Worm (Caenorhabditis elegans): ENCODE results near the gene fbxa-114.

The fbxa-114 gene

ce11 chrV:20234439-20234838 lies 33.0 kb downstream of the fbxa-114 start:
- no peak for TF ChIP-seq madf-5 (GFP tag; IDR thresholded peaks at IDR 0.05)
- TF ChIP-seq lsy-2 (tag; optimal IDR thresholded peaks at IDR 0.05): no peak
- TF ChIP-seq arid-1 (GFP tag; conservative IDR thresholded peaks at IDR 0.05): 0 out of 2 replicates have a peak, but pooled peaks have one; percentile 25
- TF ChIP-seq daf-8 (GFP tag; IDR thresholded peaks at IDR 0.05): no peak
- TF ChIP-seq F44E2.7 (GFP tag; IDR thresholded peaks at IDR 0.05): peak; percentile 72; the same call in 1 of the 2 replicates
- 0 out of 2 replicates have a peak, but pooled peaks have one; percentile 34 for TF ChIP-seq lin-1 (GFP tag; IDR thresholded peaks at IDR 0.05)
- TF ChIP-seq php-3 (GFP tag; IDR thresholded peaks at IDR 0.05): 0 out of 2 replicates have a peak, but pooled peaks have one; percentile 30
- TF ChIP-seq mxl-3 (GFP tag; optimal IDR thresholded peaks at IDR 0.05): no peak
- TF ChIP-seq F26F4.8 (GFP tag; conservative IDR thresholded peaks at IDR 0.05): 0 out of 2 replicates have a peak, but pooled peaks have one; percentile 15
- no peak for TF ChIP-seq unc-62 (GFP tag; optimal IDR thresholded peaks at IDR 0.05 in 1 of 2)
- no peak for TF ChIP-seq unc-62 (tag; optimal IDR thresholded peaks at IDR 0.05)
- TF ChIP-seq rbr-2 (tag; optimal IDR thresholded peaks at IDR 0.05): no peak
- TF ChIP-seq Y75B8A.6 (GFP tag; IDR thresholded peaks at IDR 0.05): no peak

ce11 chrV:20235231-20235630 lies 33.8 kb downstream of the fbxa-114 start:
- no peak for TF ChIP-seq dmd-9 (GFP tag; IDR thresholded peaks at IDR 0.05)
- TF ChIP-seq Y75B8A.6 (GFP tag; IDR thresholded peaks at IDR 0.05): no peak
- TF ChIP-seq egl-43 (GFP tag; IDR thresholded peaks at IDR 0.05): no peak
- TF ChIP-seq ama-1 (optimal IDR thresholded peaks at IDR 0.05): no peak
- TF ChIP-seq mep-1 (tag; optimal IDR thresholded peaks at IDR 0.05): no peak
- TF ChIP-seq T26A8.4 (GFP tag; IDR thresholded peaks at IDR 0.05): no peak
- TF ChIP-seq ztf-7 (tag; optimal IDR thresholded peaks at IDR 0.05): no peak

- TF ChIP-seq ZK546.5 (tag; optimal IDR thresholded peaks at IDR 0.05) (no peak), aha-1 (tag) (peak; percentile 93)
Measured at ce11 chrV:20237429-20237828, 36.0 kb downstream of the fbxa-114 start, which contains the start of gene sld-5. Gene sld-5 (minus strand): TSS chrV:20237745.

ce11 chrV:20241243-20241862 lies 39.9 kb downstream of the fbxa-114 start:
- TF ChIP-seq daf-12 (tag; optimal IDR thresholded peaks at IDR 0.05) (no peak), sdz-12 (GFP tag; optimal IDR thresholded peaks at IDR 0.05) (no peak), unc-62 (GFP tag; optimal IDR thresholded peaks at IDR 0.05 in 1 of 2) (peak in 1 of 2 experiments; percentile 18), unc-62 (tag; optimal IDR thresholded peaks at IDR 0.05) (no peak), set-16 (GFP tag; IDR thresholded peaks at IDR 0.05) (peak; percentile 97), lim-7 (GFP tag; IDR thresholded peaks at IDR 0.05) (no peak), F44E2.7 (GFP tag; IDR thresholded peaks at IDR 0.05) (peak; percentile 66; the same call in 1 of the 2 replicates), snpc-4 (tag; optimal IDR thresholded peaks at IDR 0.05) (no peak), lin-13 (GFP tag; optimal IDR thresholded peaks at IDR 0.05) (no peak), spr-1 (tag; optimal IDR thresholded peaks at IDR 0.05) (no peak), ceh-62 (tag; optimal IDR thresholded peaks at IDR 0.05) (no peak), pha-4 (GFP tag; IDR thresholded peaks at IDR 0.05) (peak; percentile 28; the same call in 1 of the 2 replicates), pha-4 (tag; optimal IDR thresholded peaks at IDR 0.05) (no peak), F26F4.8 (GFP tag; conservative IDR thresholded peaks at IDR 0.05) (0 out of 2 replicates have a peak, but pooled peaks have one; percentile 8), nhr-102 (tag; optimal IDR thresholded peaks at IDR 0.05) (no peak), F49E8.2 (tag; optimal IDR thresholded peaks at IDR 0.05; ENCODE audit: borderline replicate concordance) (no peak)

ce11 chrV:20249438-20250120 lies 48.2 kb downstream of the fbxa-114 start, which contains the start of gene swsn-1:
Gene swsn-1 (minus strand): TSS chrV:20249488.
- TF ChIP-seq mes-2 (tag; optimal IDR thresholded peaks at IDR 0.05; ENCODE audit: poor library complexity, severe bottlenecking): peak; percentile 70
- TF ChIP-seq ceh-20 (GFP tag; IDR thresholded peaks at IDR 0.05): no peak
- TF ChIP-seq hlh-11 (tag; optimal IDR thresholded peaks at IDR 0.05): no peak
- peak; percentile 21 for TF ChIP-seq nhr-28 (tag; optimal IDR thresholded peaks at IDR 0.05)
- no peak for TF ChIP-seq zag-1 (tag; optimal IDR thresholded peaks at IDR 0.05)
- peak in 1 of 2 experiments; percentile 15 for TF ChIP-seq hif-1 (tag; optimal IDR thresholded peaks at IDR 0.05)
- no peak for TF ChIP-seq snpc-1.2 (GFP tag; IDR thresholded peaks at IDR 0.05)
- no peak for TF ChIP-seq nhr-11 (tag; optimal IDR thresholded peaks at IDR 0.05)
- peak; percentile 12 for TF ChIP-seq rbr-2 (tag; optimal IDR thresholded peaks at IDR 0.05)
- peak; percentile 60 for TF ChIP-seq nhr-6 (tag; optimal IDR thresholded peaks at IDR 0.05)
- peak; percentile 10 for TF ChIP-seq mxl-3 (GFP tag; optimal IDR thresholded peaks at IDR 0.05)
- peak; percentile 22 for TF ChIP-seq mep-1 (tag; optimal IDR thresholded peaks at IDR 0.05)
- TF ChIP-seq ctbp-1 (GFP tag; IDR thresholded peaks at IDR 0.05): peak; percentile 16; the same call in 1 of the 2 replicates
- no peak for TF ChIP-seq unc-130 (GFP tag; optimal IDR thresholded peaks at IDR 0.05)
